Fruit fly (Drosophila melanogaster) whole organism, embryonic: Measurements from ENCODE around the gene Nulp1.

Experiments used
- Adf1 ChIP-seq: fragments of 200-800 bp; sonication (Bioruptor generic); IDR thresholded peaks from 2 replicates; pipeline ENCODE4 v1.3.6; 2022; ENCODE audit warnings: missing biosample characterization, missing genetic modification characterization
- Bteb2 ChIP-seq: fragments of 200-800 bp; sonication (Bioruptor generic); optimal IDR thresholded peaks from 2 replicates; lab custom pipeline; 2016; ENCODE audit warnings: missing biosample characterization, missing genetic modification characterization
- CG10274 ChIP-seq: fragments of 200-800 bp; sonication (Bioruptor generic); optimal IDR thresholded peaks from 3 replicates; lab custom pipeline; 2017; ENCODE audit warnings: missing biosample characterization, mild to moderate bottlenecking, missing genetic modification characterization
- CG11696 ChIP-seq: fragments of 200-800 bp; sonication (Bioruptor generic); IDR thresholded peaks from 2 replicates; pipeline ENCODE4 v1.3.6; 2022; ENCODE audit warnings: missing biosample characterization, missing genetic modification characterization
- CG11723 ChIP-seq: fragments of 200-800 bp; sonication (Bioruptor generic); optimal IDR thresholded peaks from 2 replicates; lab custom pipeline; 2017; ENCODE audit warnings: missing biosample characterization, mild to moderate bottlenecking, missing genetic modification characterization
- CG12219 ChIP-seq: fragments of 200-800 bp; sonication (Bioruptor generic); optimal IDR thresholded peaks from 3 replicates; lab custom pipeline; 2018; ENCODE audit warnings: missing biosample characterization, mild to moderate bottlenecking, missing genetic modification characterization
- CG12236 ChIP-seq: fragments of 200-800 bp; sonication (Bioruptor generic); optimal IDR thresholded peaks from 2 replicates; lab custom pipeline; 2016; ENCODE audit warnings: missing biosample characterization, missing genetic modification characterization
- CG14860 ChIP-seq: fragments of 200-800 bp; sonication (Bioruptor generic); IDR thresholded peaks from 3 replicates; pipeline ENCODE4 v1.3.6; 2022; ENCODE audit warnings: missing biosample characterization, missing genetic modification characterization; ENCODE audit not compliant: partially characterized antibody
- CG15073 ChIP-seq: fragments of 200-800 bp; sonication (Bioruptor generic); optimal IDR thresholded peaks from 2 replicates; lab custom pipeline; 2016; ENCODE audit warnings: missing biosample characterization, missing genetic modification characterization
- CG1602 ChIP-seq: fragments of 200-800 bp; sonication (Bioruptor generic); optimal IDR thresholded peaks from 3 replicates; lab custom pipeline; 2016; ENCODE audit warnings: missing biosample characterization, missing genetic modification characterization
- CG1603 ChIP-seq: fragments of 200-800 bp; sonication (Bioruptor generic); optimal IDR thresholded peaks from 2 replicates; lab custom pipeline; 2019; ENCODE audit warnings: missing biosample characterization, mild to moderate bottlenecking, missing genetic modification characterization, moderate library complexity
- CG17361 ChIP-seq: fragments of 200-800 bp; sonication (Bioruptor generic); IDR thresholded peaks from 3 replicates; pipeline ENCODE4 v1.3.6; 2022; ENCODE audit warnings: missing biosample characterization, missing genetic modification characterization
- CG17829 ChIP-seq: fragments of 200-800 bp; optimal IDR thresholded peaks from 2 replicates; lab custom pipeline; 2019; ENCODE audit warnings: missing biosample characterization, mild to moderate bottlenecking, missing genetic modification characterization, moderate library complexity
- CG2712 ChIP-seq: fragments of 200-800 bp; optimal IDR thresholded peaks from 3 replicates; lab custom pipeline; 2019; ENCODE audit warnings: missing biosample characterization, mild to moderate bottlenecking, missing genetic modification characterization, moderate library complexity
- CG30403 ChIP-seq: fragments of 200-800 bp; sonication (Bioruptor generic); optimal IDR thresholded peaks from 3 replicates; lab custom pipeline; 2016; ENCODE audit warnings: missing biosample characterization, missing genetic modification characterization
- CG4617 ChIP-seq: fragments of 200-800 bp; sonication (Bioruptor generic); optimal IDR thresholded peaks from 3 replicates; lab custom pipeline; 2016; ENCODE audit warnings: missing biosample characterization, missing genetic modification characterization, borderline replicate concordance
- CG7271 ChIP-seq: fragments of 200-800 bp; sonication (Bioruptor generic); optimal IDR thresholded peaks from 2 replicates; lab custom pipeline; 2018; ENCODE audit warnings: missing biosample characterization, mild to moderate bottlenecking, missing genetic modification characterization, moderate library complexity
- CG8290 ChIP-seq, 3 experiments: fragments of 200-800 bp; sonication (Bioruptor generic); optimal IDR thresholded peaks; 2 replicates each; lab custom pipeline; 2016 to 2019; ENCODE audit warnings: missing biosample characterization in 3 of 3, missing genetic modification characterization in 3 of 3, mild to moderate bottlenecking in 2 of 3, moderate library complexity in 1 of 3
- CG9215 ChIP-seq: fragments of 200-800 bp; sonication (Bioruptor generic); IDR thresholded peaks from 2 replicates; pipeline ENCODE4 v1.3.6; 2022; ENCODE audit warnings: missing biosample characterization, missing genetic modification characterization
- Camta ChIP-seq: fragments of 200-800 bp; sonication (Bioruptor generic); optimal IDR thresholded peaks from 2 replicates; lab custom pipeline; 2016; ENCODE audit warnings: missing biosample characterization, missing genetic modification characterization
- D19A ChIP-seq: fragments of 200-800 bp; optimal IDR thresholded peaks from 3 replicates; lab custom pipeline; 2019; ENCODE audit warnings: missing biosample characterization, mild to moderate bottlenecking, missing genetic modification characterization, moderate library complexity
- Dip3 ChIP-seq: fragments of 200-800 bp; sonication (Bioruptor generic); optimal IDR thresholded peaks from 3 replicates; lab custom pipeline; 2016; ENCODE audit warnings: missing biosample characterization, missing genetic modification characterization
- Dll ChIP-seq: fragments of 200-800 bp; sonication (Bioruptor generic); IDR thresholded peaks from 4 replicates; pipeline ENCODE4 v1.3.6; 2022; ENCODE audit warnings: missing biosample characterization, missing genetic modification characterization; ENCODE audit not compliant: partially characterized antibody
- Dp ChIP-seq: fragments of 200-800 bp; sonication (Bioruptor generic); optimal IDR thresholded peaks from 2 replicates; lab custom pipeline; 2018; ENCODE audit warnings: missing biosample characterization, mild to moderate bottlenecking, missing genetic modification characterization, moderate library complexity
- H2.0 ChIP-seq: fragments of 200-800 bp; sonication (Bioruptor generic); IDR thresholded peaks from 2 replicates; pipeline ENCODE4 v1.3.6; 2022; ENCODE audit warnings: missing biosample characterization, missing genetic modification characterization
- Lhr ChIP-seq: fragments of 200-800 bp; sonication (Bioruptor generic); optimal IDR thresholded peaks from 3 replicates; lab custom pipeline; 2017; ENCODE audit warnings: mild to moderate bottlenecking, missing biosample characterization, missing genetic modification reagents, missing genetic modification characterization
- Mad ChIP-seq: fragments of 200-800 bp; sonication (Bioruptor generic); optimal IDR thresholded peaks from 2 replicates; lab custom pipeline; 2016; ENCODE audit warnings: missing biosample characterization, missing genetic modification characterization
- Opbp ChIP-seq: fragments of 200-800 bp; sonication (Bioruptor generic); IDR thresholded peaks from 3 replicates; pipeline ENCODE4 v1.3.6; 2022; ENCODE audit warnings: missing biosample characterization, missing genetic modification characterization; ENCODE audit not compliant: partially characterized antibody
- Pdp1 ChIP-seq, 2 experiments: fragments of 200-800 bp; sonication (Bioruptor generic); optimal IDR thresholded peaks; 3 replicates each; lab custom pipeline; 2016; ENCODE audit warnings: missing biosample characterization in 2 of 2, missing genetic modification characterization in 2 of 2, mild to moderate bottlenecking in 1 of 2, moderate library complexity in 1 of 2
- Sry-β ChIP-seq: fragments of 200-800 bp; sonication (Bioruptor generic); optimal IDR thresholded peaks from 2 replicates; lab custom pipeline; 2018; ENCODE audit warnings: missing biosample characterization, mild to moderate bottlenecking, missing genetic modification characterization, moderate library complexity
- Usf ChIP-seq: fragments of 200-800 bp; sonication (Bioruptor generic); optimal IDR thresholded peaks from 2 replicates; lab custom pipeline; 2017; ENCODE audit warnings: missing genotype, missing biosample characterization, missing genetic modification characterization
- ase ChIP-seq: fragments of 200-800 bp; sonication (Bioruptor generic); IDR thresholded peaks from 3 replicates; pipeline ENCODE4 v1.3.6; 2022; ENCODE audit warnings: missing biosample characterization, missing genetic modification characterization
- bowl ChIP-seq: fragments of 200-800 bp; sonication (Bioruptor generic); IDR thresholded peaks from 2 replicates; pipeline ENCODE4 v1.3.6; 2022; ENCODE audit warnings: missing biosample characterization, missing genetic modification characterization
- cad ChIP-seq: fragments of >200 bp; optimal IDR thresholded peaks from 2 replicates; lab custom pipeline; 2017; ENCODE audit warnings: missing biosample characterization, missing genetic modification characterization
- cato ChIP-seq: fragments of 200-800 bp; sonication (Bioruptor generic); optimal IDR thresholded peaks from 2 replicates; lab custom pipeline; 2016; ENCODE audit warnings: missing biosample characterization, missing genetic modification characterization, borderline replicate concordance
- crp ChIP-seq, 2 experiments: fragments of 200-800 bp; sonication (Bioruptor generic); optimal IDR thresholded peaks; 2 replicates in 1 of 2; 3 replicates in 1 of 2; lab custom pipeline; 2017; ENCODE audit warnings: missing biosample characterization in 2 of 2, missing genetic modification characterization in 2 of 2, mild to moderate bottlenecking in 1 of 2, moderate library complexity in 1 of 2
- dimm ChIP-seq: fragments of 200-800 bp; sonication (Bioruptor generic); IDR thresholded peaks from 2 replicates; pipeline ENCODE4 v1.3.6; 2022; ENCODE audit warnings: missing biosample characterization, missing genetic modification characterization
- emc ChIP-seq: fragments of 200-800 bp; sonication (Bioruptor generic); optimal IDR thresholded peaks from 2 replicates; lab custom pipeline; 2016; ENCODE audit warnings: missing biosample characterization, missing genetic modification characterization
- ftz-f1 ChIP-seq: fragments of 200-800 bp; sonication (Bioruptor generic); optimal IDR thresholded peaks from 2 replicates; lab custom pipeline; 2016; ENCODE audit warnings: missing biosample characterization, missing genetic modification characterization
- gcm ChIP-seq: fragments of 200-800 bp; sonication (Bioruptor generic); optimal IDR thresholded peaks from 2 replicates; lab custom pipeline; 2019; ENCODE audit warnings: missing biosample characterization, mild to moderate bottlenecking, missing genetic modification characterization, moderate library complexity
- hth ChIP-seq: fragments of >200 bp; optimal IDR thresholded peaks from 2 replicates; lab custom pipeline; 2017; ENCODE audit warnings: inconsistent platforms
- inv ChIP-seq: fragments of 200-800 bp; sonication (Bioruptor generic); IDR thresholded peaks from 2 replicates; pipeline ENCODE4 v1.3.6; 2022; ENCODE audit warnings: missing biosample characterization, missing genetic modification characterization; ENCODE audit not compliant: partially characterized antibody
- lmd ChIP-seq: fragments of 200-800 bp; sonication (Bioruptor generic); IDR thresholded peaks from 2 replicates; pipeline ENCODE4 v1.3.6; 2022; ENCODE audit warnings: missing biosample characterization, missing genetic modification characterization
- phol ChIP-seq: fragments of 200-800 bp; sonication (Bioruptor generic); optimal IDR thresholded peaks from 3 replicates; lab custom pipeline; 2018; ENCODE audit warnings: missing biosample characterization, mild to moderate bottlenecking, missing genetic modification characterization, moderate library complexity
- pnt ChIP-seq: fragments of 200-800 bp; sonication (Bioruptor generic); optimal IDR thresholded peaks from 3 replicates; lab custom pipeline; 2016; ENCODE audit warnings: missing biosample characterization, missing genetic modification characterization
- tna ChIP-seq: fragments of 200-800 bp; sonication (Bioruptor generic); IDR thresholded peaks from 2 replicates; pipeline ENCODE4 v1.3.6; 2022; ENCODE audit warnings: missing biosample characterization, missing genetic modification characterization; ENCODE audit not compliant: partially characterized antibody
- tup ChIP-seq: fragments of 200-800 bp; sonication (Bioruptor generic); optimal IDR thresholded peaks from 2 replicates; lab custom pipeline; 2016; ENCODE audit warnings: missing biosample characterization, mild to moderate bottlenecking, missing genetic modification characterization, moderate library complexity
- unpg ChIP-seq: fragments of 200-800 bp; sonication (Bioruptor generic); optimal IDR thresholded peaks from 3 replicates; lab custom pipeline; 2018; ENCODE audit warnings: missing biosample characterization, mild to moderate bottlenecking, missing genetic modification characterization, moderate library complexity
- wor ChIP-seq: fragments of 200-800 bp; sonication (Bioruptor generic); IDR thresholded peaks from 2 replicates; pipeline ENCODE4 v1.3.6; 2022; ENCODE audit warnings: missing biosample characterization, missing genetic modification characterization

Gene Nulp1

dm6 chr3L:8137448-8137906 lies 27.3 kb downstream of the Nulp1 start, which contains the start of the genes Setx and mus301 (continued):
- TF ChIP-seq Adf1 (GFP tag; lab: Robert Waterston, UW) (peak; percentile 41), CG17361 (GFP tag; lab: Robert Waterston, UW) (no peak; the same call in 2 of the 3 replicates), inv (GFP tag; lab: Robert Waterston, UW) (no peak; the same call in 1 of the 2 replicates), Opbp (peak; percentile 45; the same call in 1 of the 3 replicates), CG4617 (GFP tag; lab: Kevin White, UChicago) (peak; percentile 95), CG30403 (peak; percentile 91), CG1603 (peak; percentile 63), Camta (GFP tag; lab: Kevin White, UChicago) (peak; percentile 84), Dip3 (peak; percentile 91), lmd (GFP tag; lab: Robert Waterston, UW) (peak; percentile 74), Dll (0 out of 4 replicates have a peak, but pooled peaks have one; percentile 37), pnt (peak; percentile 76), cato (GFP tag; lab: Kevin White, UChicago) (peak; percentile 75), emc (GFP tag; lab: Kevin White, UChicago) (peak; percentile 71), CG12236 (GFP tag; lab: Kevin White, UChicago) (peak; percentile 53), Pdp1 (GFP tag; optimal IDR thresholded peaks at IDR 0.05; lab: Kevin White, UChicago) (peak; percentile 82 to 88), unpg (GFP tag; lab: Kevin White, UChicago) (no peak), hth (lab: Kevin White, UChicago) (no peak), CG17829 (tag; lab: Kevin White, UChicago) (no peak), Lhr (GFP tag; lab: Kevin White, UChicago) (peak; percentile 95), Usf (peak; percentile 52), ase (GFP tag; lab: Robert Waterston, UW) (peak; percentile 46; the same call in 2 of the 3 replicates), CG10274 (GFP tag; lab: Kevin White, UChicago) (peak; percentile 9), D19A (tag; lab: Kevin White, UChicago) (no peak), CG11696 (no peak), phol (tag; lab: Kevin White, UChicago) (peak; percentile 88), wor (no peak), CG8290 (GFP tag; optimal IDR thresholded peaks at IDR 0.05; lab: Kevin White, UChicago) (peak; percentile 83), CG8290 (tag; optimal IDR thresholded peaks at IDR 0.05; lab: Kevin White, UChicago) (no peak), CG14860 (GFP tag; lab: Robert Waterston, UW) (no peak), Mad (GFP tag; lab: Kevin White, UChicago) (peak; percentile 81), bowl (GFP tag; lab: Robert Waterston, UW) (no peak), tup (GFP tag; lab: Kevin White, UChicago) (peak; percentile 70), CG15073 (peak; percentile 20), Bteb2 (GFP tag; lab: Kevin White, UChicago) (peak; percentile 89), dimm (GFP tag; lab: Robert Waterston, UW) (no peak), CG7271 (tag; lab: Kevin White, UChicago) (peak; percentile 2), CG12219 (GFP tag; lab: Kevin White, UChicago) (no peak), Dp (GFP tag; lab: Kevin White, UChicago) (peak; percentile 85), Sry-β (GFP tag; lab: Kevin White, UChicago) (no peak), tna (GFP tag; lab: Robert Waterston, UW) (no peak), cad (GFP tag; lab: Kevin White, UChicago) (no peak), crp (GFP tag; optimal IDR thresholded peaks at IDR 0.05; lab: Kevin White, UChicago) (peak in 1 of 2 experiments; percentile 52), gcm (GFP tag; lab: Kevin White, UChicago) (no peak), CG2712 (tag; lab: Kevin White, UChicago) (peak; percentile 82), H2.0 (peak; percentile 62), CG1602 (GFP tag; lab: Kevin White, UChicago) (peak; percentile 85), CG11723 (GFP tag; lab: Kevin White, UChicago) (peak; percentile 64), CG9215 (GFP tag; lab: Robert Waterston, UW) (peak; percentile 80), ftz-f1 (GFP tag; lab: Kevin White, UChicago) (peak; percentile 46)
